Worm (Caenorhabditis elegans): ENCODE data around the gene C39B10.1.

The C39B10.1 gene

ce11 chrX:10435492-10435939, 27.9 kb downstream of the C39B10.1 start (continued):
- TF ChIP-seq nhr-28 (tag; optimal IDR thresholded peaks at IDR 0.05) (no peak), unc-62 (GFP tag; optimal IDR thresholded peaks at IDR 0.05) (peak; percentile 23), ceh-82 (tag; optimal IDR thresholded peaks at IDR 0.05) (peak; percentile 56), nhr-12 (tag; optimal IDR thresholded peaks at IDR 0.05) (no peak), pqm-1 (tag; optimal IDR thresholded peaks at IDR 0.05) (no peak), nfya-1 (tag; optimal IDR thresholded peaks at IDR 0.05; ENCODE audit: insufficient read depth) (peak; percentile 86), nhr-11 (tag; optimal IDR thresholded peaks at IDR 0.05) (peak; percentile 83), ama-1 (optimal IDR thresholded peaks at IDR 0.05) (no peak), fkh-2 (tag; optimal IDR thresholded peaks at IDR 0.05) (no peak), skn-1 (tag; optimal IDR thresholded peaks at IDR 0.05) (no peak), fkh-10 (GFP tag; optimal IDR thresholded peaks at IDR 0.05) (peak; percentile 97), ZK546.5 (tag; optimal IDR thresholded peaks at IDR 0.05) (no peak), hmg-11 (tag; optimal IDR thresholded peaks at IDR 0.05) (peak; percentile 81), pha-4 (tag; optimal IDR thresholded peaks at IDR 0.05) (peak; percentile 26), lsy-12 (tag; optimal IDR thresholded peaks at IDR 0.05) (no peak), nhr-23 (tag; optimal IDR thresholded peaks at IDR 0.05) (no peak), ztf-4 (tag; optimal IDR thresholded peaks at IDR 0.05) (no peak), nhr-237 (tag; optimal IDR thresholded peaks at IDR 0.05) (no peak)

- TF ChIP-seq eor-1 (tag; optimal IDR thresholded peaks at IDR 0.05) (no peak), fkh-10 (GFP tag; optimal IDR thresholded peaks at IDR 0.05) (no peak), nhr-67 (tag; optimal IDR thresholded peaks at IDR 0.05) (no peak), nfya-1 (tag; optimal IDR thresholded peaks at IDR 0.05; ENCODE audit: insufficient read depth) (peak; percentile 3)
These were observed 29.6 kb downstream of the C39B10.1 start for ce11 chrX:10433863-10434262.

- TF ChIP-seq eor-1 (tag; optimal IDR thresholded peaks at IDR 0.05) (no peak), jun-1 (tag; optimal IDR thresholded peaks at IDR 0.05) (no peak), ztf-4 (tag; optimal IDR thresholded peaks at IDR 0.05) (no peak), R02D3.7 (tag; optimal IDR thresholded peaks at IDR 0.05) (no peak), nhr-77 (tag; optimal IDR thresholded peaks at IDR 0.05) (no peak), nhr-28 (tag; optimal IDR thresholded peaks at IDR 0.05) (no peak), ceh-28 (tag; optimal IDR thresholded peaks at IDR 0.05) (no peak), nhr-67 (tag; optimal IDR thresholded peaks at IDR 0.05) (no peak), unc-62 (GFP tag; optimal IDR thresholded peaks at IDR 0.05) (no peak), egl-27 (tag; optimal IDR thresholded peaks at IDR 0.05) (no peak), hmg-11 (tag; optimal IDR thresholded peaks at IDR 0.05) (no peak), ztf-11 (tag; optimal IDR thresholded peaks at IDR 0.05) (no peak), ama-1 (optimal IDR thresholded peaks at IDR 0.05) (no peak), ZK546.5 (tag; optimal IDR thresholded peaks at IDR 0.05) (no peak), daf-12 (tag; optimal IDR thresholded peaks at IDR 0.05) (no peak), nhr-23 (tag; optimal IDR thresholded peaks at IDR 0.05) (no peak), fos-1 (tag; optimal IDR thresholded peaks at IDR 0.05) (no peak), ceh-9 (tag; optimal IDR thresholded peaks at IDR 0.05) (no peak)
These were observed 30.7 kb downstream of the C39B10.1 start for ce11 chrX:10432786-10433185.

ce11 chrX:10430866-10431265, 32.6 kb downstream of the C39B10.1 start:
- TF ChIP-seq nhr-43 (tag; optimal IDR thresholded peaks at IDR 0.05; ENCODE audit: poor library complexity, severe bottlenecking) (peak; percentile 33), ceh-28 (tag; optimal IDR thresholded peaks at IDR 0.05) (peak; percentile 11), unc-62 (GFP tag; optimal IDR thresholded peaks at IDR 0.05) (peak; percentile 23), daf-12 (tag; optimal IDR thresholded peaks at IDR 0.05) (no peak), hmg-11 (tag; optimal IDR thresholded peaks at IDR 0.05) (peak; percentile 14), nhr-25 (tag; optimal IDR thresholded peaks at IDR 0.05) (peak; percentile 8), mdl-1 (tag; optimal IDR thresholded peaks at IDR 0.05) (no peak), elt-3 (tag; optimal IDR thresholded peaks at IDR 0.05) (peak in 1 of 3 experiments; percentile 83), eor-1 (tag; optimal IDR thresholded peaks at IDR 0.05) (no peak), nhr-237 (tag; optimal IDR thresholded peaks at IDR 0.05) (no peak), elt-2 (tag; optimal IDR thresholded peaks at IDR 0.05) (peak; percentile 84), mml-1 (tag; optimal IDR thresholded peaks at IDR 0.05) (no peak), lsy-12 (tag; optimal IDR thresholded peaks at IDR 0.05) (no peak), nhr-11 (tag; optimal IDR thresholded peaks at IDR 0.05) (no peak), unc-39 (tag; optimal IDR thresholded peaks at IDR 0.05) (no peak), nhr-23 (tag; optimal IDR thresholded peaks at IDR 0.05) (peak; percentile 65), elt-1 (tag; optimal IDR thresholded peaks at IDR 0.05) (peak; percentile 11), nhr-77 (tag; optimal IDR thresholded peaks at IDR 0.05) (no peak), nfya-1 (tag; optimal IDR thresholded peaks at IDR 0.05; ENCODE audit: insufficient read depth) (peak; percentile 46), pqm-1 (tag; optimal IDR thresholded peaks at IDR 0.05) (no peak), lin-39 (tag; optimal IDR thresholded peaks at IDR 0.05) (peak; percentile 88)
